Worm (Caenorhabditis elegans) whole organism, L1 larva: ENCODE measurements around the gene nfki-1.

Experiments used
- C04F5.9 ChIP-seq: sonication (generic microtip); optimal IDR thresholded peaks from 2 replicates; lab custom pipeline; 2016; ENCODE audit warnings: missing genetic modification characterization, missing compliant biosample characterization
- F16B12.6 ChIP-seq: fragments of 150-350 bp; optimal IDR thresholded peaks from 2 replicates; lab custom pipeline; 2014; ENCODE audit warnings: missing biosample characterization, missing genetic modification characterization
- ama-1 ChIP-seq: fragments of 150-350 bp; optimal IDR thresholded peaks from 2 replicates; lab custom pipeline; 2014
- ceh-63 ChIP-seq: fragments of 200-800 bp; sonication (Bioruptor generic); optimal IDR thresholded peaks from 2 replicates; lab custom pipeline; 2018; ENCODE audit warnings: mild to moderate bottlenecking, missing genetic modification characterization, missing compliant biosample characterization
- ceh-8 ChIP-seq: fragments of 200-800 bp; sonication (Bioruptor generic); optimal IDR thresholded peaks from 2 replicates; lab custom pipeline; 2018; ENCODE audit warnings: mild to moderate bottlenecking, missing genetic modification characterization, moderate library complexity, missing compliant biosample characterization
- ceh-88 ChIP-seq: fragments of 200-800 bp; sonication (Bioruptor generic); IDR thresholded peaks from 2 replicates; pipeline ENCODE4 v1.3.6; 2022; ENCODE audit warnings: missing genetic modification characterization, missing compliant biosample characterization
- dsc-1 ChIP-seq: sonication (generic microtip); optimal IDR thresholded peaks from 2 replicates; lab custom pipeline; 2016; ENCODE audit warnings: mild to moderate bottlenecking, missing genetic modification characterization, missing compliant biosample characterization
- efl-1 ChIP-seq, 4 experiments: fragments of 150-350 bp; optimal IDR thresholded peaks in 3 of 4; peaks in 1 of 4; 1 replicate in 1 of 4; 2 replicates in 3 of 4; lab custom pipeline; 2014; ENCODE audit warnings: missing biosample characterization in 2 of 4, missing genetic modification characterization in 2 of 4, missing genetic modification reagents in 2 of 4
- efl-3 ChIP-seq: fragments of 200-800 bp; sonication (Bioruptor generic); optimal IDR thresholded peaks from 2 replicates; lab custom pipeline; 2018; ENCODE audit warnings: mild to moderate bottlenecking, missing genetic modification characterization, missing compliant biosample characterization
- egl-13 ChIP-seq: sonication (generic microtip); optimal IDR thresholded peaks from 2 replicates; lab custom pipeline; 2016; ENCODE audit warnings: missing genotype, missing genetic modification reagents, missing genetic modification characterization, missing compliant biosample characterization
- egl-27 ChIP-seq, 2 experiments: fragments of 150-350 bp in 1 of 2; sonication (generic microtip); optimal IDR thresholded peaks; 3 replicates each; lab custom pipeline; 2017 to 2018; ENCODE audit warnings: missing biosample characterization in 2 of 2, missing genetic modification characterization in 2 of 2, missing genetic modification reagents in 2 of 2
- elt-3 ChIP-seq, 6 experiments: fragments of 150-350 bp in 1 of 6; sonication (generic microtip); optimal IDR thresholded peaks; 2 replicates each; lab custom pipeline; 2017 to 2018; ENCODE audit warnings: missing biosample characterization in 6 of 6, missing genetic modification characterization in 6 of 6, inconsistent platforms in 1 of 6
- fkh-10 ChIP-seq: sonication (generic microtip); optimal IDR thresholded peaks from 2 replicates; lab custom pipeline; 2017; ENCODE audit warnings: missing biosample characterization, missing genetic modification reagents, missing genetic modification characterization
- grh-1 ChIP-seq: fragments of 200-800 bp; sonication (Bioruptor generic); IDR thresholded peaks from 2 replicates; pipeline ENCODE4 v1.3.6; 2022; ENCODE audit warnings: missing genetic modification reagents, missing genetic modification characterization, missing compliant biosample characterization
- hlh-4 ChIP-seq: sonication (generic microtip); optimal IDR thresholded peaks from 2 replicates; lab custom pipeline; 2016; ENCODE audit warnings: mild to moderate bottlenecking, missing genetic modification characterization, missing compliant biosample characterization
- hpl-2 ChIP-seq: fragments of 150-350 bp; optimal IDR thresholded peaks from 2 replicates; lab custom pipeline; 2014; ENCODE audit warnings: missing biosample characterization, missing genetic modification reagents, missing genetic modification characterization
- irx-1 ChIP-seq: sonication (generic microtip); optimal IDR thresholded peaks from 2 replicates; lab custom pipeline; 2016; ENCODE audit warnings: missing genetic modification characterization, missing compliant biosample characterization
- jun-1 ChIP-seq: fragments of 150-350 bp; optimal IDR thresholded peaks from 2 replicates; lab custom pipeline; 2014; ENCODE audit warnings: missing biosample characterization, missing genetic modification reagents, missing genetic modification characterization
- lin-13 ChIP-seq: fragments of 150-350 bp; optimal IDR thresholded peaks from 2 replicates; lab custom pipeline; 2014; ENCODE audit warnings: missing biosample characterization, missing genetic modification reagents, missing genetic modification characterization
- lin-14 ChIP-seq: fragments of 200-800 bp; sonication (Bioruptor generic); optimal IDR thresholded peaks from 2 replicates; lab custom pipeline; 2018; ENCODE audit warnings: mild to moderate bottlenecking, missing genetic modification characterization, moderate library complexity, missing compliant biosample characterization
- lin-35 ChIP-seq, 2 experiments: fragments of 150-350 bp; optimal IDR thresholded peaks; 2 replicates each; lab custom pipeline; 2014; ENCODE audit warnings: missing biosample characterization in 2 of 2, missing genetic modification characterization in 2 of 2, missing genetic modification reagents in 2 of 2
- lin-39 ChIP-seq: fragments of 150-350 bp; optimal IDR thresholded peaks from 2 replicates; lab custom pipeline; 2014; ENCODE audit warnings: missing biosample characterization, missing genetic modification reagents, missing genetic modification characterization
- lir-3 ChIP-seq: sonication (generic microtip); optimal IDR thresholded peaks from 2 replicates; lab custom pipeline; 2016; ENCODE audit warnings: mild to moderate bottlenecking, missing genetic modification characterization, moderate library complexity, missing compliant biosample characterization; ENCODE audit not compliant: poor library complexity
- mab-9 ChIP-seq: fragments of 200-800 bp; sonication (Bioruptor generic); IDR thresholded peaks from 2 replicates; pipeline ENCODE4 v1.3.6; 2022; ENCODE audit warnings: missing genetic modification reagents, missing genetic modification characterization, missing compliant biosample characterization
- mdl-1 ChIP-seq, 2 experiments: fragments of 150-350 bp; optimal IDR thresholded peaks; 2 replicates each; lab custom pipeline; 2014 to 2017; ENCODE audit warnings: missing biosample characterization in 2 of 2, missing genetic modification characterization in 2 of 2, inconsistent platforms in 1 of 2
- mef-2 ChIP-seq: fragments of 150-350 bp; optimal IDR thresholded peaks from 2 replicates; lab custom pipeline; 2014; ENCODE audit warnings: missing biosample characterization, missing genetic modification characterization
- mep-1 ChIP-seq: fragments of 150-350 bp; optimal IDR thresholded peaks from 2 replicates; lab custom pipeline; 2014; ENCODE audit warnings: missing biosample characterization, missing genetic modification characterization
- nhr-11 ChIP-seq: fragments of 150-350 bp; optimal IDR thresholded peaks from 2 replicates; lab custom pipeline; 2014; ENCODE audit warnings: missing biosample characterization, missing genetic modification characterization
- nhr-12 ChIP-seq: sonication (generic microtip); optimal IDR thresholded peaks from 2 replicates; lab custom pipeline; 2017; ENCODE audit warnings: missing biosample characterization, missing genetic modification characterization
- nhr-19 ChIP-seq: fragments of 200-800 bp; sonication (Bioruptor generic); conservative IDR thresholded peaks from 2 replicates; pipeline ENCODE4 v1.3.6; 2022; ENCODE audit warnings: missing genetic modification characterization, missing compliant biosample characterization
- nhr-20 ChIP-seq: sonication (generic microtip); optimal IDR thresholded peaks from 2 replicates; lab custom pipeline; 2016; ENCODE audit warnings: mild to moderate bottlenecking, missing genetic modification characterization, missing compliant biosample characterization
- nhr-237 ChIP-seq: fragments of 150-350 bp; optimal IDR thresholded peaks from 2 replicates; lab custom pipeline; 2014; ENCODE audit warnings: missing biosample characterization, missing genetic modification characterization
- nhr-28 ChIP-seq: fragments of 150-350 bp; optimal IDR thresholded peaks from 2 replicates; lab custom pipeline; 2014; ENCODE audit warnings: missing biosample characterization, missing genetic modification characterization
- nhr-47 ChIP-seq: sonication (generic microtip); optimal IDR thresholded peaks from 2 replicates; lab custom pipeline; 2016; ENCODE audit warnings: mild to moderate bottlenecking, missing genetic modification characterization, moderate library complexity, missing compliant biosample characterization
- nhr-71 ChIP-seq: sonication (generic microtip); optimal IDR thresholded peaks from 2 replicates; lab custom pipeline; 2016; ENCODE audit warnings: mild to moderate bottlenecking, missing genetic modification characterization, moderate library complexity, missing compliant biosample characterization
- nhr-76 ChIP-seq: sonication (generic microtip); optimal IDR thresholded peaks from 2 replicates; lab custom pipeline; 2017; ENCODE audit warnings: missing biosample characterization, missing genetic modification characterization
- nhr-77 ChIP-seq: fragments of 150-350 bp; optimal IDR thresholded peaks from 2 replicates; lab custom pipeline; 2014; ENCODE audit warnings: missing biosample characterization, missing genetic modification characterization
- nhr-84 ChIP-seq: sonication (generic microtip); optimal IDR thresholded peaks from 2 replicates; lab custom pipeline; 2017; ENCODE audit warnings: missing biosample characterization, missing genetic modification characterization
- nhr-85 ChIP-seq: sonication (generic microtip); peaks from one replicate; lab custom pipeline; 2016; ENCODE audit warnings: missing genetic modification characterization, inconsistent platforms, missing compliant biosample characterization
- pax-3 ChIP-seq: fragments of 200-800 bp; sonication (Bioruptor generic); optimal IDR thresholded peaks from 2 replicates; lab custom pipeline; 2018; ENCODE audit warnings: mild to moderate bottlenecking, missing genetic modification characterization, moderate library complexity, missing compliant biosample characterization
- skn-1 ChIP-seq: fragments of 150-350 bp; optimal IDR thresholded peaks from 2 replicates; lab custom pipeline; 2014; ENCODE audit warnings: missing biosample characterization, missing genetic modification characterization
- snu-23 ChIP-seq: sonication (generic microtip); optimal IDR thresholded peaks from 2 replicates; lab custom pipeline; 2016; ENCODE audit warnings: missing genetic modification characterization, missing compliant biosample characterization
- sup-37 ChIP-seq: fragments of 200-800 bp; sonication (Bioruptor generic); optimal IDR thresholded peaks from 2 replicates; lab custom pipeline; 2018; ENCODE audit warnings: mild to moderate bottlenecking, missing genetic modification characterization, missing compliant biosample characterization
- tbx-2 ChIP-seq: sonication (generic microtip); optimal IDR thresholded peaks from 2 replicates; lab custom pipeline; 2016; ENCODE audit warnings: missing genetic modification characterization, missing compliant biosample characterization
- tlp-1 ChIP-seq: fragments of 150-350 bp; optimal IDR thresholded peaks from 2 replicates; lab custom pipeline; 2014; ENCODE audit warnings: missing biosample characterization, missing genetic modification characterization
- unc-30 ChIP-seq: sonication (generic microtip); optimal IDR thresholded peaks from 2 replicates; lab custom pipeline; 2017; ENCODE audit warnings: missing biosample characterization, missing genetic modification characterization
- unc-62 ChIP-seq: fragments of 150-350 bp; optimal IDR thresholded peaks from 2 replicates; lab custom pipeline; 2014; ENCODE audit warnings: missing biosample characterization, missing genetic modification reagents, missing genetic modification characterization
- vab-15 ChIP-seq: sonication (generic microtip); optimal IDR thresholded peaks from 2 replicates; lab custom pipeline; 2017; ENCODE audit warnings: missing genotype, mild to moderate bottlenecking, missing genetic modification characterization, missing compliant biosample characterization
- xbp-1 ChIP-seq: sonication (generic microtip); optimal IDR thresholded peaks from 2 replicates; lab custom pipeline; 2016; ENCODE audit warnings: missing genetic modification characterization, missing compliant biosample characterization
- zip-4 ChIP-seq: fragments of 200-800 bp; sonication (Bioruptor generic); optimal IDR thresholded peaks from 2 replicates; lab custom pipeline; 2018; ENCODE audit warnings: mild to moderate bottlenecking, missing genetic modification characterization, moderate library complexity, missing compliant biosample characterization

The nfki-1 gene

ce11 chrX:15352871-15353270 is 2.2 kb upstream of the nfki-1 start:
- no peak for TF ChIP-seq efl-1 (optimal IDR thresholded peaks at IDR 0.05; lab: Kevin White, UChicago)
- TF ChIP-seq efl-1 (GFP tag; optimal IDR thresholded peaks at IDR 0.05 in 1 of 2; lab: Kevin White, UChicago): peak in 1 of 2 experiments; percentile 71
- TF ChIP-seq ceh-88 (GFP tag; lab: Robert Waterston, UW): no peak
- no peak for TF ChIP-seq ceh-63
- TF ChIP-seq fkh-10 (GFP tag; lab: Kevin White, UChicago): no peak

- TF ChIP-seq nhr-84 (tag; lab: Kevin White, UChicago) (peak; percentile 30), nhr-76 (tag; lab: Kevin White, UChicago) (no peak), pax-3 (tag; lab: Kevin White, UChicago) (peak; percentile 81), nhr-11 (tag; lab: Kevin White, UChicago) (peak; percentile 41), elt-3 (tag; optimal IDR thresholded peaks at IDR 0.05; lab: Kevin White, UChicago) (peak in 2 of 6 experiments; percentile 35 to 64), hlh-4 (tag; lab: Kevin White, UChicago) (no peak), xbp-1 (tag; lab: Kevin White, UChicago) (peak; percentile 76), nhr-85 (tag; lab: Kevin White, UChicago) (peak; percentile 86), sup-37 (GFP tag; lab: Kevin White, UChicago) (no peak), dsc-1 (tag; lab: Kevin White, UChicago) (peak; percentile 53), lin-13 (GFP tag; lab: Kevin White, UChicago) (peak; percentile 86), ceh-8 (GFP tag; lab: Kevin White, UChicago) (peak; percentile 78), nhr-77 (peak; percentile 88), mab-9 (no peak; the same call in 1 of the 2 replicates), lin-14 (peak; percentile 99), C04F5.9 (tag; lab: Kevin White, UChicago) (peak; percentile 36), snu-23 (GFP tag; lab: Kevin White, UChicago) (peak; percentile 94), irx-1 (peak; percentile 74), lin-35 (GFP tag; optimal IDR thresholded peaks at IDR 0.05; lab: Kevin White, UChicago) (peak; percentile 58 to 68), vab-15 (no peak), F16B12.6 (tag; lab: Kevin White, UChicago) (peak; percentile 5), fkh-10 (GFP tag; lab: Kevin White, UChicago) (peak; percentile 91), hpl-2 (peak; percentile 14), nhr-47 (tag; lab: Kevin White, UChicago) (peak; percentile 91), nhr-20 (tag; lab: Kevin White, UChicago) (peak; percentile 90), lir-3 (tag; lab: Kevin White, UChicago) (peak; percentile 74), skn-1 (peak; percentile 86), unc-30 (tag; lab: Kevin White, UChicago) (no peak), tbx-2 (tag; lab: Kevin White, UChicago) (peak; percentile 91), tlp-1 (tag; lab: Kevin White, UChicago) (no peak), mep-1 (peak; percentile 79), lin-39 (tag; lab: Kevin White, UChicago) (no peak), nhr-28 (tag; lab: Kevin White, UChicago) (no peak), mdl-1 (tag; optimal IDR thresholded peaks at IDR 0.05; lab: Kevin White, UChicago) (peak; percentile 75 to 80), nhr-12 (tag; lab: Kevin White, UChicago) (no peak), nhr-237 (tag; lab: Kevin White, UChicago) (peak; percentile 75), jun-1 (peak; percentile 91), egl-27 (tag; optimal IDR thresholded peaks at IDR 0.05; lab: Kevin White, UChicago) (peak; percentile 21 to 87), ama-1 (lab: Kevin White, UChicago) (no peak), nhr-19 (GFP tag; lab: Robert Waterston, UW) (peak; percentile 79), mef-2 (tag; lab: Kevin White, UChicago) (peak; percentile 60), zip-4 (peak; percentile 44), egl-13 (peak; percentile 85), efl-3 (no peak), grh-1 (GFP tag; lab: Robert Waterston, UW) (peak; percentile 32; the same call in 1 of the 2 replicates), nhr-71 (peak; percentile 96), unc-62 (GFP tag; lab: Kevin White, UChicago) (no peak)
Observed at ce11 chrX:15353874-15354480, 1.1 kb upstream of the nfki-1 start.
